Fruit fly (Drosophila melanogaster) whole organism, adult: ENCODE data around the gene ND-15.

Experiments used
- CG14711 ChIP-seq: fragments of 200-800 bp; sonication (Bioruptor generic); optimal IDR thresholded peaks from 2 replicates; lab custom pipeline; 2018; ENCODE audit warnings: missing biosample characterization, mild to moderate bottlenecking, missing genetic modification characterization, moderate library complexity
- CG33017 ChIP-seq: fragments of 200-800 bp; sonication (Bioruptor generic); optimal IDR thresholded peaks from 2 replicates; lab custom pipeline; 2018; ENCODE audit warnings: missing biosample characterization, mild to moderate bottlenecking, missing genetic modification characterization, moderate library complexity
- Hr96 ChIP-seq: fragments of 200-800 bp; sonication (Bioruptor generic); optimal IDR thresholded peaks from 2 replicates; lab custom pipeline; 2016; ENCODE audit warnings: missing biosample characterization, missing genetic modification characterization
- Mnt ChIP-seq: fragments of 200-800 bp; sonication (Bioruptor generic); optimal IDR thresholded peaks from 2 replicates; lab custom pipeline; 2016; ENCODE audit warnings: missing biosample characterization, mild to moderate bottlenecking, missing genetic modification characterization
- ovo ChIP-seq: fragments of 200-800 bp; sonication (Bioruptor generic); optimal IDR thresholded peaks from 2 replicates; lab custom pipeline; 2016; ENCODE audit warnings: missing biosample characterization, missing genetic modification characterization
- pad ChIP-seq: fragments of 200-800 bp; sonication (Bioruptor generic); optimal IDR thresholded peaks from 3 replicates; lab custom pipeline; 2017; ENCODE audit warnings: missing biosample characterization, missing genetic modification characterization, mild to moderate bottlenecking, moderate library complexity, missing genetic modification reagents

- TF ChIP-seq CG14711 (tag; lab: Kevin White, UChicago) (no peak), CG33017 (tag; lab: Kevin White, UChicago) (no peak), Hr96 (GFP tag; lab: Kevin White, UChicago) (no peak), ovo (no peak), pad (GFP tag; lab: Kevin White, UChicago) (no peak), Mnt (GFP tag; lab: Kevin White, UChicago) (peak; percentile 21)
These were observed 20.2 kb downstream of the ND-15 start for dm6 chr2L:134563-135382.
